Worm (Caenorhabditis elegans) whole organism, L1 larva: ENCODE results near the gene evl-14.

Source experiments
- C16A3.4 ChIP-seq: fragments of 150-350 bp; optimal IDR thresholded peaks from 2 replicates; lab custom pipeline; 2014; ENCODE audit warnings: missing biosample characterization, missing genetic modification characterization
- aly-2 ChIP-seq: fragments of 150-350 bp; optimal IDR thresholded peaks from 2 replicates; lab custom pipeline; 2014; ENCODE audit warnings: missing biosample characterization, missing genetic modification characterization
- ama-1 ChIP-seq: fragments of 150-350 bp; optimal IDR thresholded peaks from 2 replicates; lab custom pipeline; 2014
- ceh-82 ChIP-seq, 3 experiments: fragments of 150-350 bp in 1 of 3; sonication (generic microtip) in 2 of 3; optimal IDR thresholded peaks; 2 replicates each; lab custom pipeline; 2014 to 2017; ENCODE audit warnings: missing biosample characterization in 3 of 3, missing genetic modification characterization in 3 of 3
- fos-1 ChIP-seq: fragments of 150-350 bp; optimal IDR thresholded peaks from 2 replicates; lab custom pipeline; 2014; ENCODE audit warnings: missing biosample characterization, missing genetic modification characterization
- hpl-2 ChIP-seq: fragments of 150-350 bp; optimal IDR thresholded peaks from 2 replicates; lab custom pipeline; 2014; ENCODE audit warnings: missing biosample characterization, missing genetic modification reagents, missing genetic modification characterization
- nhr-12 ChIP-seq: sonication (generic microtip); optimal IDR thresholded peaks from 2 replicates; lab custom pipeline; 2017; ENCODE audit warnings: missing biosample characterization, missing genetic modification characterization
- nhr-237 ChIP-seq: fragments of 150-350 bp; optimal IDR thresholded peaks from 2 replicates; lab custom pipeline; 2014; ENCODE audit warnings: missing biosample characterization, missing genetic modification characterization
- tbx-2 ChIP-seq: sonication (generic microtip); optimal IDR thresholded peaks from 2 replicates; lab custom pipeline; 2016; ENCODE audit warnings: missing genetic modification characterization, missing compliant biosample characterization

DNA sequence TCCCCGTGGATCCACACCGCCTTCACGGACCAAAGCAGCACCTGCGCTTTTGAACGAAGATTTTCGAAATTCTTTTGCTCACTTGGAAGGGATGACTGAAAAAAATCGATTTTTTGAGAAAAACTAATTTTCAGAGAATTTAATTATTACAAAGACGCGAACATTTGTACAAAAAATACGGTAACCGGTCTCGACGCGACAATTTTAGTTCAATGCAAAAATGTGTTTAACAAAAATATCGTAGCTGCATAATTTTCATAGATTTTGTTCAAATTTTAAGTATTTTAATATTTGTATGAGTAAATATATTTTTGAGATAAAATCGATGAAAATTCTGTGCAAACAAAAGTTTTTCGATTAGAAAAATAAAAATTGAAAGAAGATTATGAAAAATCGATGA lies 49.9 kb downstream of the evl-14 start, which contains the start of gene T08A11.1:
- TF ChIP-seq fos-1 (tag; lab: Kevin White, UChicago), result no peak
- no peak for TF ChIP-seq tbx-2 (tag; lab: Kevin White, UChicago)
- no peak for TF ChIP-seq nhr-12 (tag; lab: Kevin White, UChicago)
- no peak for TF ChIP-seq aly-2 (tag; lab: Kevin White, UChicago)
- TF ChIP-seq nhr-237, result no peak
- TF ChIP-seq hpl-2 (GFP tag; lab: Kevin White, UChicago), result no peak
- TF ChIP-seq C16A3.4 (tag; lab: Kevin White, UChicago), result no peak
- TF ChIP-seq ceh-82 (tag; optimal IDR thresholded peaks at IDR 0.05; lab: Kevin White, UChicago), result no peak
- no peak for TF ChIP-seq ama-1
